Worm (Caenorhabditis elegans) whole organism, L2 larva: ENCODE results near the gene sra-11.

ENCODE experiments used
- aly-2 ChIP-seq: fragments of 150-350 bp; optimal IDR thresholded peaks from 2 replicates; lab custom pipeline; 2014; ENCODE audit warnings: missing biosample characterization, missing genetic modification characterization
- ama-1 ChIP-seq: fragments of 150-350 bp; optimal IDR thresholded peaks from 2 replicates; lab custom pipeline; 2018; ENCODE audit warnings: inconsistent platforms
- elt-1 ChIP-seq: fragments of 150-350 bp; optimal IDR thresholded peaks from 2 replicates; lab custom pipeline; 2014; ENCODE audit warnings: missing biosample characterization, missing genetic modification characterization
- lin-39 ChIP-seq: fragments of 150-350 bp; optimal IDR thresholded peaks from 2 replicates; lab custom pipeline; 2014; ENCODE audit warnings: missing biosample characterization, missing genetic modification reagents, missing genetic modification characterization
- mab-5 ChIP-seq: fragments of 150-350 bp; optimal IDR thresholded peaks from 2 replicates; lab custom pipeline; 2014; ENCODE audit warnings: missing biosample characterization, missing genetic modification characterization
- nhr-11 ChIP-seq: fragments of 150-350 bp; optimal IDR thresholded peaks from 2 replicates; lab custom pipeline; 2014; ENCODE audit warnings: missing biosample characterization, missing genetic modification characterization
- nhr-77 ChIP-seq: fragments of 150-350 bp; optimal IDR thresholded peaks from 2 replicates; lab custom pipeline; 2014; ENCODE audit warnings: missing biosample characterization, missing genetic modification characterization
- skn-1 ChIP-seq: sonication (generic microtip); optimal IDR thresholded peaks from 2 replicates; lab custom pipeline; 2017; ENCODE audit warnings: missing biosample characterization, missing genetic modification characterization
- snpc-4 ChIP-seq: fragments of 150-350 bp; optimal IDR thresholded peaks from 2 replicates; lab custom pipeline; 2014; ENCODE audit warnings: missing biosample characterization, missing genetic modification characterization

DNA sequence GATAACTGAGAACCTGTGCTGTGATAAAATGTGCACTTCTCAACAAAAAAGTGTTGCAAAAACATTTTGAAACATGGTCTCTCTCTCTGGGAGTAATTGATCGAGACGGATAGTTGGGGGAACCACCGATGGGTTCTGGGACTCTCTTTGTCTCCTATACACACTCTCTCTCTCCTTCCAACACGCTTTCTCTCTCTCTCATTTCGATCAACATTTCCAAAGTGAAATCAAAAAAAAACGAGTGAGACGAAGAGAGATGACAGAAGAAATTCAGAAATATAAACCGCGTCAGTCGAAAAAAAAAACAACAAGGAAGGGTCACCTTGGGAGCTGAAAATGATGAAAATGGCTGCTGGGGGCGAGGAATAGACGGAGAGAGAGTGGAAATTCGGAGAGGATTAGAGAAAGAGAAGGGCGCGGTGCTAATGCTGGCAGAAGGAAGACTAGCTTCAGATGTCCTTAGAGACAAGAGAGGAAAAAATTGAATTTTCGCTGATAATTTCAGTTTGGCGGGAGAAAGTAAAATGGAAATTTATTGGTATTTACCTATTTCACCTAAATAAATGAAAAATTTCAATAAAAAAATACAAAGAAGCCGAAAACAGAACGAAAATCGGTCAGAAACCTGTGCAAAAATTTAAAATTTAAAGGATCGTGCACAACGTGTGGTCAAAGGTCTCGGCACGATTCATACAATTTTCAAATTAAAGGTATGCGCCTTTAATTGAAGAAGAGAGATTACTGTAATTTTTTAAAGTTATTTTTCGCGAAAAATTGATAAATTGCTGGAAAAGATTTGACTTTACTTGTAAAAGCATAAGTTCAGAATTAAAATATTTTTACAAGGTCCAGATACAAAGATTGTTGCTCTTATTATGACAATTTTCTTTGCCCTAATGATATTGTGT lies 47.1 kb downstream of the sra-11 start:
- TF ChIP-seq elt-1 (tag; lab: Kevin White, UChicago) (no peak), mab-5 (tag; lab: Kevin White, UChicago) (no peak), skn-1 (tag; lab: Kevin White, UChicago) (no peak), aly-2 (tag; lab: Kevin White, UChicago) (no peak), nhr-11 (tag; lab: Kevin White, UChicago) (no peak), snpc-4 (tag; lab: Kevin White, UChicago) (no peak), ama-1 (lab: Kevin White, UChicago) (no peak), nhr-77 (tag; lab: Kevin White, UChicago) (no peak), lin-39 (tag; lab: Kevin White, UChicago) (no peak)
